Fruit fly (Drosophila melanogaster) whole organism, embryonic: ENCODE measurements around the gene CG32811.

ENCODE experiments used
- Antp ChIP-seq: fragments of 200-800 bp; sonication (Bioruptor generic); optimal IDR thresholded peaks from 3 replicates; lab custom pipeline; 2016; ENCODE audit warnings: missing biosample characterization, missing genetic modification characterization
- B-H2 ChIP-seq: fragments of 200-800 bp; sonication (Bioruptor generic); optimal IDR thresholded peaks from 2 replicates; lab custom pipeline; 2018; ENCODE audit warnings: missing biosample characterization, mild to moderate bottlenecking, missing genetic modification characterization
- CG1024 ChIP-seq: fragments of 200-800 bp; sonication (Bioruptor generic); IDR thresholded peaks from 2 replicates; pipeline ENCODE4 v1.3.6; 2022; ENCODE audit warnings: missing biosample characterization, missing genetic modification characterization
- CG10543 ChIP-seq: fragments of 200-800 bp; sonication (Bioruptor generic); optimal IDR thresholded peaks from 3 replicates; lab custom pipeline; 2017; ENCODE audit warnings: missing biosample characterization, mild to moderate bottlenecking, missing genetic modification characterization, moderate library complexity
- CG17912 ChIP-seq: fragments of 200-800 bp; sonication (Bioruptor generic); optimal IDR thresholded peaks from 2 replicates; lab custom pipeline; 2018; ENCODE audit warnings: missing biosample characterization, mild to moderate bottlenecking, missing genetic modification characterization
- CG1832 ChIP-seq: fragments of 200-800 bp; sonication (Bioruptor generic); optimal IDR thresholded peaks from 2 replicates; lab custom pipeline; 2017; ENCODE audit warnings: missing biosample characterization, mild to moderate bottlenecking, missing genetic modification characterization, inconsistent platforms
- CG32532 ChIP-seq: fragments of 200-800 bp; sonication (Bioruptor generic); IDR thresholded peaks from 2 replicates; pipeline ENCODE4 v1.3.6; 2022; ENCODE audit warnings: missing biosample characterization, missing genetic modification characterization
- CG3847 ChIP-seq: fragments of 200-800 bp; sonication (Bioruptor generic); IDR thresholded peaks from 2 replicates; pipeline ENCODE4 v1.3.6; 2022; ENCODE audit warnings: missing biosample characterization, missing genetic modification characterization
- CG4360 ChIP-seq: fragments of 200-800 bp; sonication (Bioruptor generic); IDR thresholded peaks from 2 replicates; pipeline ENCODE4 v1.3.6; 2022; ENCODE audit warnings: missing biosample characterization, missing genetic modification characterization
- CG4707 ChIP-seq: fragments of 200-800 bp; sonication (Bioruptor generic); optimal IDR thresholded peaks from 2 replicates; lab custom pipeline; 2018; ENCODE audit warnings: missing biosample characterization, mild to moderate bottlenecking, missing genetic modification characterization, moderate library complexity
- CG6854 ChIP-seq: fragments of 200-800 bp; sonication (Bioruptor generic); optimal IDR thresholded peaks from 3 replicates; lab custom pipeline; 2017; ENCODE audit warnings: missing biosample characterization, mild to moderate bottlenecking, missing genetic modification characterization
- CG9797 ChIP-seq: fragments of 200-800 bp; sonication (Bioruptor generic); optimal IDR thresholded peaks from 3 replicates; lab custom pipeline; 2018; ENCODE audit warnings: missing biosample characterization, mild to moderate bottlenecking, missing genetic modification characterization
- Dad ChIP-seq: fragments of 200-800 bp; sonication (Bioruptor generic); optimal IDR thresholded peaks from 3 replicates; lab custom pipeline; 2016; ENCODE audit warnings: missing biosample characterization, missing genetic modification characterization
- H15 ChIP-seq: fragments of 200-800 bp; sonication (Bioruptor generic); IDR thresholded peaks from 3 replicates; pipeline ENCODE4 v1.3.6; 2022; ENCODE audit warnings: missing biosample characterization, missing genetic modification characterization
- H2.0 ChIP-seq: fragments of 200-800 bp; sonication (Bioruptor generic); IDR thresholded peaks from 2 replicates; pipeline ENCODE4 v1.3.6; 2022; ENCODE audit warnings: missing biosample characterization, missing genetic modification characterization
- Hr78 ChIP-seq, 2 experiments: fragments of 200-800 bp in 1 of 2; fragments of >200 bp in 1 of 2; sonication (Bioruptor generic) in 1 of 2; optimal IDR thresholded peaks; 2 replicates each; lab custom pipeline; 2017 to 2019; ENCODE audit warnings: missing biosample characterization in 2 of 2, missing genetic modification characterization in 2 of 2, mild to moderate bottlenecking in 1 of 2, moderate library complexity in 1 of 2
- Hsf ChIP-seq: fragments of 200-800 bp; sonication (Bioruptor generic); optimal IDR thresholded peaks from 3 replicates; lab custom pipeline; 2016; ENCODE audit warnings: missing biosample characterization, missing genetic modification characterization
- MBD-R2 ChIP-seq: fragments of 200-800 bp; sonication (Bioruptor generic); IDR thresholded peaks from 2 replicates; pipeline ENCODE4 v1.3.6; 2022; ENCODE audit warnings: missing biosample characterization, missing genetic modification characterization
- Med ChIP-seq: fragments of 200-800 bp; sonication (Bioruptor generic); peaks from one replicate; lab custom pipeline; 2016; ENCODE audit warnings: missing biosample characterization, missing genetic modification characterization, mild to moderate bottlenecking, inconsistent platforms, moderate library complexity
- NC2β ChIP-seq: fragments of 200-800 bp; sonication (Bioruptor generic); optimal IDR thresholded peaks from 2 replicates; lab custom pipeline; 2016; ENCODE audit warnings: missing biosample characterization, missing genetic modification characterization
- Rx ChIP-seq: fragments of 200-800 bp; sonication (Bioruptor generic); IDR thresholded peaks from 2 replicates; pipeline ENCODE4 v1.3.6; 2022; ENCODE audit warnings: missing biosample characterization, missing genetic modification characterization
- Sry-δ ChIP-seq: fragments of 200-800 bp; sonication (Bioruptor generic); optimal IDR thresholded peaks from 2 replicates; lab custom pipeline; 2016; ENCODE audit warnings: missing biosample characterization, missing genetic modification characterization
- Trl ChIP-seq, 3 experiments: fragments of >200 bp in 2 of 3; fragments of 200-800 bp in 1 of 3; sonication (Bioruptor generic) in 1 of 3; optimal IDR thresholded peaks; 2 replicates in 1 of 3; 3 replicates in 2 of 3; lab custom pipeline; 2016 to 2017; ENCODE audit warnings: missing biosample characterization in 1 of 3, missing genetic modification characterization in 1 of 3
- Xbp1 ChIP-seq: fragments of 200-800 bp; sonication (Bioruptor generic); optimal IDR thresholded peaks from 3 replicates; lab custom pipeline; 2016; ENCODE audit warnings: missing biosample characterization, mild to moderate bottlenecking, missing genetic modification characterization
- cas ChIP-seq: fragments of 200-800 bp; sonication (Bioruptor generic); IDR thresholded peaks from 2 replicates; pipeline ENCODE4 v1.3.6; 2022; ENCODE audit warnings: missing biosample characterization, missing genetic modification characterization
- cg ChIP-seq: fragments of 200-800 bp; sonication (Bioruptor generic); optimal IDR thresholded peaks from 3 replicates; lab custom pipeline; 2019; ENCODE audit warnings: missing biosample characterization, mild to moderate bottlenecking, missing genetic modification characterization, moderate library complexity
- crc ChIP-seq: fragments of 200-800 bp; sonication (Bioruptor generic); optimal IDR thresholded peaks from 2 replicates; lab custom pipeline; 2016; ENCODE audit warnings: missing biosample characterization, missing genetic modification characterization
- dan ChIP-seq: fragments of 200-800 bp; sonication (Bioruptor generic); IDR thresholded peaks from 2 replicates; pipeline ENCODE4 v1.3.6; 2022; ENCODE audit warnings: missing biosample characterization, missing genetic modification characterization
- dpn ChIP-seq, 2 experiments: fragments of 200-800 bp; sonication (Bioruptor generic); optimal IDR thresholded peaks; 3 replicates each; lab custom pipeline; 2016; ENCODE audit warnings: missing biosample characterization in 2 of 2, missing genetic modification characterization in 2 of 2
- fd64A ChIP-seq: fragments of 200-800 bp; sonication (Bioruptor generic); optimal IDR thresholded peaks from 3 replicates; lab custom pipeline; 2018; ENCODE audit warnings: missing biosample characterization, mild to moderate bottlenecking, missing genetic modification characterization
- gcm ChIP-seq: fragments of 200-800 bp; sonication (Bioruptor generic); optimal IDR thresholded peaks from 2 replicates; lab custom pipeline; 2019; ENCODE audit warnings: missing biosample characterization, mild to moderate bottlenecking, missing genetic modification characterization, moderate library complexity
- gem ChIP-seq: fragments of 200-800 bp; sonication (Bioruptor generic); optimal IDR thresholded peaks from 2 replicates; lab custom pipeline; 2019; ENCODE audit warnings: missing biosample characterization, mild to moderate bottlenecking, missing genetic modification characterization, moderate library complexity
- klu ChIP-seq: fragments of 200-800 bp; sonication (Bioruptor generic); IDR thresholded peaks from 2 replicates; pipeline ENCODE4 v1.3.6; 2022; ENCODE audit warnings: missing biosample characterization, missing genetic modification characterization
- mirr ChIP-seq: fragments of 200-800 bp; sonication (Bioruptor generic); optimal IDR thresholded peaks from 3 replicates; lab custom pipeline; 2018; ENCODE audit warnings: missing biosample characterization, mild to moderate bottlenecking, missing genetic modification characterization
- nerfin-2 ChIP-seq: fragments of 200-800 bp; sonication (Bioruptor generic); IDR thresholded peaks from 2 replicates; pipeline ENCODE4 v1.3.6; 2022; ENCODE audit warnings: missing biosample characterization, missing genetic modification characterization; ENCODE audit not compliant: partially characterized antibody
- onecut ChIP-seq: fragments of 200-800 bp; sonication (Bioruptor generic); IDR thresholded peaks from 2 replicates; pipeline ENCODE4 v1.3.6; 2022; ENCODE audit warnings: missing biosample characterization, missing genetic modification characterization
- p53 ChIP-seq: fragments of 200-800 bp; sonication (Bioruptor generic); optimal IDR thresholded peaks from 2 replicates; lab custom pipeline; 2016; ENCODE audit warnings: missing biosample characterization, missing genetic modification characterization
- tgo ChIP-seq: fragments of 200-800 bp; sonication (Bioruptor generic); IDR thresholded peaks from 3 replicates; pipeline ENCODE4 v1.3.6; 2022; ENCODE audit warnings: missing biosample characterization, missing genetic modification characterization
- tin ChIP-seq: fragments of 200-800 bp; sonication (Bioruptor generic); optimal IDR thresholded peaks from 3 replicates; lab custom pipeline; 2016; ENCODE audit warnings: missing biosample characterization, missing genetic modification characterization
- vfl ChIP-seq: fragments of 200-800 bp; sonication (Bioruptor generic); optimal IDR thresholded peaks from 2 replicates; lab custom pipeline; 2016; ENCODE audit warnings: missing biosample characterization, missing genetic modification characterization
- yki ChIP-seq: fragments of >200 bp; optimal IDR thresholded peaks from 3 replicates; lab custom pipeline; 2018

The CG32811 gene

DNA sequence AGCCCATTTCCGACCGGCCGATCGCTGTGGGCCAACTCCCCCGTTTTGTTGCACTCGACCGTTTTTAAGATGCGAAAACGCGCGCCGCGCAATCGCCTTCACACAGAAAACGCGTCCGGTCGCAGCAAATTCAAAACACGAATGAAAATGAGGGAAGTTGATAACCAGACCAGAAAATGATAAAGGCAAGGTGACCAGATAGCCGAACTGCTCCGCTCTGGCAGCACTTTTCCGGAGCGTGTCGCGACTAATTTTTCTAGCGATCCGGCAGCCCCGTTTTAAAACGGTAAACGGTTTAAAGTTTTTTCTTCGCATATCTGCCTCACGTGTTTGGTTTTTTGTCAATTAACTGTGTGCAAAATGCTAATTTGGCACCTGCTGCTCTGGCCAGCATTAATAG, 24.0 kb upstream of the CG32811 start, which contains the start of gene DAAM (continued):
- TF ChIP-seq Hsf: peak; percentile 58
- no peak for TF ChIP-seq CG4360
- TF ChIP-seq Antp (GFP tag; lab: Kevin White, UChicago): peak; percentile 21
- TF ChIP-seq CG4707: no peak
- TF ChIP-seq tin: no peak
- TF ChIP-seq dan (GFP tag; lab: Robert Waterston, UW): no peak
- peak; percentile 97 for TF ChIP-seq CG3847 (GFP tag; lab: Robert Waterston, UW)
- peak; percentile 46 for TF ChIP-seq mirr (GFP tag; lab: Kevin White, UChicago)
- TF ChIP-seq B-H2: no peak
- TF ChIP-seq fd64A: no peak
- TF ChIP-seq Dad: peak; percentile 24
- peak; percentile 43 to 46 for TF ChIP-seq dpn (GFP tag; optimal IDR thresholded peaks at IDR 0.05; lab: Kevin White, UChicago)
- TF ChIP-seq CG32532 (GFP tag; lab: Robert Waterston, UW): peak; percentile 48; the same call in 1 of the 2 replicates
- no peak for TF ChIP-seq CG1024 (GFP tag; lab: Robert Waterston, UW)
- TF ChIP-seq gcm (GFP tag; lab: Kevin White, UChicago): peak; percentile 16
- no peak for TF ChIP-seq cas
- TF ChIP-seq nerfin-2 (GFP tag; lab: Robert Waterston, UW): peak; percentile 59; the same call in 1 of the 2 replicates
- peak; percentile 28 for TF ChIP-seq CG6854 (GFP tag; lab: Kevin White, UChicago)
- peak; percentile 49 for TF ChIP-seq CG9797
- peak; percentile 48 for TF ChIP-seq CG10543 (GFP tag; lab: Kevin White, UChicago)
- TF ChIP-seq yki (lab: Kevin White, UChicago): no peak
- TF ChIP-seq p53 (GFP tag; lab: Kevin White, UChicago): peak; percentile 37
- peak; percentile 20 for TF ChIP-seq Xbp1
- TF ChIP-seq tgo (GFP tag; lab: Robert Waterston, UW): no peak
- peak; percentile 45 for TF ChIP-seq vfl (GFP tag; lab: Kevin White, UChicago)
- TF ChIP-seq NC2β (GFP tag; lab: Kevin White, UChicago): peak; percentile 51
- peak; percentile 27; the same call in 1 of the 3 replicates for TF ChIP-seq H15 (GFP tag; lab: Robert Waterston, UW)

DNA sequence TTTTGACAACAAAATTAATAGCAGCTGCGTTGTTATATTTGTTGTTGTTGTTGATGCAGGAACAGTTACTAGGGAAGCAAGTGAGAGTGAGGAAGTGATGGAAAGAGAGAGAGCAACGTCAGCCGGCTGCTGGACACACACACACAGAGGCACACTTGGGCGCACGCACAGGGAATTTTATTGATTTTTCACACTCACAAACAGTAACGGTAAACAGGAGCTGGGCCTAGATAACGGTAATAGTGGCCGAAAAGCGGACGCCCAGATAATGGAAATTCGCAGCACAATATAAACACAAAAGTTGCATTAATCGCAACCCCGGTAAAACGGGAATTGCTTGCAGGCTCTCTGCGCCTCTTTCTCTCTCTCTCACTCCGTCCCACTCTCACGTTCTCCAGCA, 23.5 kb upstream of the CG32811 start:
- TF ChIP-seq klu (GFP tag; lab: Robert Waterston, UW): no peak
- TF ChIP-seq cg: peak; percentile 43
- TF ChIP-seq onecut (GFP tag; lab: Robert Waterston, UW): peak; percentile 98
- TF ChIP-seq Trl (optimal IDR thresholded peaks at IDR 0.05; lab: Kevin White, UChicago): peak; percentile 22 to 45
- TF ChIP-seq Trl (GFP tag; optimal IDR thresholded peaks at IDR 0.05; lab: Kevin White, UChicago): no peak
- TF ChIP-seq CG1832 (GFP tag; lab: Kevin White, UChicago): peak; percentile 27
- TF ChIP-seq CG4360: peak; percentile 69
- no peak for TF ChIP-seq gem (tag; lab: Kevin White, UChicago)
- no peak for TF ChIP-seq Rx (GFP tag; lab: Robert Waterston, UW)
- 0 out of 2 replicates have a peak, but pooled peaks have one; percentile 19 for TF ChIP-seq MBD-R2 (GFP tag; lab: Robert Waterston, UW)
- no peak for TF ChIP-seq Sry-δ (GFP tag; lab: Kevin White, UChicago)
- no peak for TF ChIP-seq Hr78 (GFP tag; optimal IDR thresholded peaks at IDR 0.05; lab: Kevin White, UChicago)
- no peak for TF ChIP-seq crc (GFP tag; lab: Kevin White, UChicago)
- TF ChIP-seq CG17912: no peak

DNA sequence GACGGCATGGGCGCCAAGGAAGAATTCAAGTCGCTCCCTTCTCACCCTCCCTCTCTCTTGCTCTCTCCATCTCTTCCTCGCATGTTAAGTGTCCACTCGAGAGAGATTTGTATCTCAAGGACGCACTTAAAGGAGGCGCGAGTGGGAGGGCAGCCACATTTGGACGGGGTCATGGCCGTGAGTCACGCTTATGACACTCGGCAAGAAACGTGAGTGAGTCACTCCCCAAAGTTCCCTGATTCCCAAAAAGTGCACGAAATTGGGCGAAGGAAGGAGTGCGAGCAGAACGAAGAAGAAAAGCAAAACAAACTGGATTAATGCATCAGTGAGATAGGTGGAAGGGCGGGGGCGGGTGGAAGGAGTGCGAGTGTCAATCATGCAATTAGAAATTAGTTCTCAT, 22.9 kb upstream of the CG32811 start:
- peak; percentile 43 for TF ChIP-seq Med (GFP tag; lab: Kevin White, UChicago)
- TF ChIP-seq H2.0 (GFP tag; lab: Robert Waterston, UW): no peak
- TF ChIP-seq, all 482 proteins: peak for 1
